Fruit fly (Drosophila melanogaster): ENCODE measurements around the gene Npc2d.

Gene Npc2d

DNA sequence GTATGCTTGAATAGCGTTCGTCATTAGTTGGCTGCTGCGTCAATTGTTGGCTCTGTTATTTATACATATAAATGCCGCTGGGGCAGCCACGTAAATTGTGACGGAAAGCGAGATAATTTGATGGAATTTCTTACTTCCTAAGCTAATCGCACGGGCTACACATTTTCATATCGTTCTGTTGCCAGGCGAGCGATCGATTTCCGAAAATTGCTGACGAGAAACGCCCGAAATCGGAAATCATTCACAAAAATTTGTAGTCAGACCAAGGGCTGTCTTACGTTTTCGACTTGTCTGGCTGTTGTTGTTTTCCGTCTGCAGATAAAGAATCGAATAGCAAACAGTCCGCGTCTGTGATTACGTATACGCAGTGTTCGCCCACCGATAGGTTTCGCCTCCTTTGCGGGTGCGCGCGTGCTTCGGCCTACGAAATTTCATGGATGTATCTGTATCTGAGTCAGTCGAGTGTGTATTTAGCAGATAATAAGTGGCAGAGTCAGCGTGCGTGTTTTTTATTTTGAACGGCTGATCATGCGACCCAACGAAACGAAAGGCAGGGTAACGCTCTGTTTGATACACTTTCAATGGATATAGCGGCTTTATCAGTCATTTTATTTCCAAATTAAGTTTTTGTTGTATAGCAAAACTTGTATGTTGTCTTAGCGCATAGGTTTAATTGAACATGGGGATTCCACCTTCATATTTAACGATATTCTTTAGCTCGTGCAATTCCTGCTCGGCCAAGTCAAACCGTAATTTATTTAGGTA, 41.8 kb upstream of the Npc2d start (continued):
- TF ChIP-seq ind (GFP tag; optimal IDR thresholded peaks at IDR 0.05) (peak; percentile 74), CG9215 (GFP tag; IDR thresholded peaks at IDR 0.05) (peak; percentile 59), wdn (GFP tag; IDR thresholded peaks at IDR 0.05) (peak; percentile 57; the same call in 1 of the 2 replicates), Hand (GFP tag; optimal IDR thresholded peaks at IDR 0.05) (peak; percentile 56), Mrtf (GFP tag; IDR thresholded peaks at IDR 0.05) (no peak), Nf-YA (GFP tag; IDR thresholded peaks at IDR 0.05) (no peak), otp (GFP tag; IDR thresholded peaks at IDR 0.05) (no peak), Awh (GFP tag; IDR thresholded peaks at IDR 0.05) (no peak), slp2 (GFP tag; optimal IDR thresholded peaks at IDR 0.05) (peak; percentile 49), eve (GFP tag; optimal IDR thresholded peaks at IDR 0.05) (peak in 1 of 2 experiments; percentile 85), dmrt11E (tag; optimal IDR thresholded peaks at IDR 0.05) (no peak), Myb (GFP tag; optimal IDR thresholded peaks at IDR 0.05) (peak; percentile 59), CG10565 (GFP tag; optimal IDR thresholded peaks at IDR 0.05) (no peak), tio (GFP tag; optimal IDR thresholded peaks at IDR 0.05) (no peak), maf-S (GFP tag; optimal IDR thresholded peaks at IDR 0.05) (peak; percentile 42), Dad (GFP tag; optimal IDR thresholded peaks at IDR 0.05) (no peak), cwo (GFP tag; optimal IDR thresholded peaks at IDR 0.05) (peak; percentile 90), CG8478 (optimal IDR thresholded peaks at IDR 0.05) (no peak), CrebB (tag; optimal IDR thresholded peaks at IDR 0.05) (peak; percentile 39), Lpt (GFP tag; optimal IDR thresholded peaks at IDR 0.05) (no peak), vnd (GFP tag; IDR thresholded peaks at IDR 0.05; ENCODE audit: partially characterized antibody) (no peak; the same call in 2 of the 3 replicates), Dref (GFP tag; IDR thresholded peaks at IDR 0.05) (no peak), CG15073 (GFP tag; optimal IDR thresholded peaks at IDR 0.05) (no peak), lov (optimal IDR thresholded peaks at IDR 0.05) (no peak), lov (GFP tag; IDR thresholded peaks at IDR 0.05) (no peak), CG16813 (GFP tag; IDR thresholded peaks at IDR 0.05; ENCODE audit: partially characterized antibody) (no peak), btn (GFP tag; optimal IDR thresholded peaks at IDR 0.05) (no peak), row (GFP tag; IDR thresholded peaks at IDR 0.05) (peak; percentile 78), abd-A (tag; optimal IDR thresholded peaks at IDR 0.05) (peak; percentile 67), Hr78 (GFP tag; optimal IDR thresholded peaks at IDR 0.05) (peak in 1 of 2 experiments; percentile 88), Fer1 (GFP tag; optimal IDR thresholded peaks at IDR 0.05) (peak; percentile 76), CG3838 (GFP tag; optimal IDR thresholded peaks at IDR 0.05) (no peak), fd3F (GFP tag; optimal IDR thresholded peaks at IDR 0.05) (peak; percentile 27), CG14860 (GFP tag; IDR thresholded peaks at IDR 0.05; ENCODE audit: partially characterized antibody) (no peak), Deaf1 (tag; optimal IDR thresholded peaks at IDR 0.05) (peak; percentile 68), Sox100B (GFP tag; optimal IDR thresholded peaks at IDR 0.05) (peak; percentile 70), knrl (GFP tag; IDR thresholded peaks at IDR 0.05; ENCODE audit: partially characterized antibody) (no peak), CG7963 (GFP tag; IDR thresholded peaks at IDR 0.05; ENCODE audit: partially characterized antibody) (no peak), Doc2 (GFP tag; IDR thresholded peaks at IDR 0.05) (no peak), crc (GFP tag; optimal IDR thresholded peaks at IDR 0.05) (peak; percentile 10), tap (tag; optimal IDR thresholded peaks at IDR 0.05) (peak; percentile 76), crol (GFP tag; IDR thresholded peaks at IDR 0.05) (no peak), CG6175 (GFP tag; IDR thresholded peaks at IDR 0.05) (peak; percentile 88), CG34422 (GFP tag; IDR thresholded peaks at IDR 0.05) (peak; percentile 49; the same call in 1 of the 3 replicates), phol (tag; optimal IDR thresholded peaks at IDR 0.05) (peak; percentile 62), CG7556 (GFP tag; optimal IDR thresholded peaks at IDR 0.05) (peak; percentile 75), CG11456 (GFP tag; IDR thresholded peaks at IDR 0.05) (peak; percentile 69; the same call in 1 of the 3 replicates), dan (GFP tag; IDR thresholded peaks at IDR 0.05) (no peak), CG4820 (GFP tag; optimal IDR thresholded peaks at IDR 0.05) (peak; percentile 33), CG15696 (tag; optimal IDR thresholded peaks at IDR 0.05) (peak; percentile 9)
